Fruit fly (Drosophila melanogaster) whole organism, embryonic: ENCODE data around the gene Mdh2.

Experiments
- ATbp ChIP-seq: fragments of 200-800 bp; sonication (Bioruptor generic); optimal IDR thresholded peaks from 2 replicates; lab custom pipeline; 2017; ENCODE audit warnings: missing biosample characterization, mild to moderate bottlenecking, missing genetic modification characterization, missing genetic modification reagents
- Awh ChIP-seq: fragments of 200-800 bp; sonication (Bioruptor generic); IDR thresholded peaks from 2 replicates; pipeline ENCODE4, ENCODE4 v1.3.6; 2022; ENCODE audit warnings: missing biosample characterization, missing genetic modification characterization
- B-H1 ChIP-seq: fragments of 200-800 bp; sonication (Bioruptor generic); IDR thresholded peaks from 3 replicates; pipeline ENCODE4 v1.3.6; 2022; ENCODE audit warnings: missing biosample characterization, missing genetic modification characterization
- CG10274 ChIP-seq: fragments of 200-800 bp; sonication (Bioruptor generic); optimal IDR thresholded peaks from 3 replicates; lab custom pipeline; 2017; ENCODE audit warnings: missing biosample characterization, mild to moderate bottlenecking, missing genetic modification characterization
- CG10654 ChIP-seq: fragments of 200-800 bp; sonication (Bioruptor generic); optimal IDR thresholded peaks from 2 replicates; lab custom pipeline; 2016; ENCODE audit warnings: missing biosample characterization, missing genetic modification characterization
- CG12155 ChIP-seq: fragments of 200-800 bp; sonication (Bioruptor generic); optimal IDR thresholded peaks from 3 replicates; lab custom pipeline; 2016; ENCODE audit warnings: missing biosample characterization, missing genetic modification characterization
- CG12219 ChIP-seq: fragments of 200-800 bp; sonication (Bioruptor generic); optimal IDR thresholded peaks from 3 replicates; lab custom pipeline; 2018; ENCODE audit warnings: missing biosample characterization, mild to moderate bottlenecking, missing genetic modification characterization
- CG1832 ChIP-seq: fragments of 200-800 bp; sonication (Bioruptor generic); optimal IDR thresholded peaks from 2 replicates; lab custom pipeline; 2017; ENCODE audit warnings: missing biosample characterization, mild to moderate bottlenecking, missing genetic modification characterization, inconsistent platforms
- CG2678 ChIP-seq: fragments of 200-800 bp; sonication (Bioruptor generic); optimal IDR thresholded peaks from 3 replicates; lab custom pipeline; 2019; ENCODE audit warnings: missing biosample characterization, mild to moderate bottlenecking, missing genetic modification characterization, moderate library complexity
- CG3847 ChIP-seq: fragments of 200-800 bp; sonication (Bioruptor generic); IDR thresholded peaks from 2 replicates; pipeline ENCODE4 v1.3.6; 2022; ENCODE audit warnings: missing biosample characterization, missing genetic modification characterization
- CG4328 ChIP-seq: fragments of 200-800 bp; sonication (Bioruptor generic); optimal IDR thresholded peaks from 3 replicates; lab custom pipeline; 2017; ENCODE audit warnings: missing biosample characterization, missing genetic modification reagents, missing genetic modification characterization
- CG5180 ChIP-seq: fragments of 200-800 bp; sonication (Bioruptor generic); optimal IDR thresholded peaks from 3 replicates; lab custom pipeline; 2017; ENCODE audit warnings: missing biosample characterization, missing genetic modification characterization, mild to moderate bottlenecking, moderate library complexity, missing genetic modification reagents
- CG8089 ChIP-seq: fragments of 200-800 bp; sonication (Bioruptor generic); optimal IDR thresholded peaks from 3 replicates; lab custom pipeline; 2016; ENCODE audit warnings: missing biosample characterization, missing genetic modification characterization
- CG8478 ChIP-seq: fragments of >200 bp; optimal IDR thresholded peaks from 2 replicates; lab custom pipeline; 2018
- CG8924 ChIP-seq: fragments of 200-800 bp; optimal IDR thresholded peaks from 3 replicates; lab custom pipeline; 2019; ENCODE audit warnings: missing biosample characterization, mild to moderate bottlenecking, missing genetic modification characterization, moderate library complexity
- CG9215 ChIP-seq: fragments of 200-800 bp; sonication (Bioruptor generic); IDR thresholded peaks from 2 replicates; pipeline ENCODE4 v1.3.6; 2022; ENCODE audit warnings: missing biosample characterization, missing genetic modification characterization
- CG9437 ChIP-seq: fragments of 200-800 bp; sonication (Bioruptor generic); optimal IDR thresholded peaks from 2 replicates; lab custom pipeline; 2018; ENCODE audit warnings: missing biosample characterization, mild to moderate bottlenecking, missing genetic modification characterization
- Dip3 ChIP-seq: fragments of 200-800 bp; sonication (Bioruptor generic); optimal IDR thresholded peaks from 3 replicates; lab custom pipeline; 2016; ENCODE audit warnings: missing biosample characterization, missing genetic modification characterization
- NFAT ChIP-seq: fragments of 200-800 bp; sonication (Bioruptor generic); IDR thresholded peaks from 2 replicates; pipeline ENCODE4 v1.3.6; 2022; ENCODE audit warnings: missing biosample characterization, missing genetic modification characterization
- Pdp1 ChIP-seq, 2 experiments: fragments of 200-800 bp; sonication (Bioruptor generic); optimal IDR thresholded peaks; 3 replicates each; lab custom pipeline; 2016; ENCODE audit warnings: missing biosample characterization in 2 of 2, missing genetic modification characterization in 2 of 2, mild to moderate bottlenecking in 1 of 2, moderate library complexity in 1 of 2
- Ravus ChIP-seq: fragments of 200-800 bp; sonication (Bioruptor generic); IDR thresholded peaks from 2 replicates; pipeline ENCODE4 v1.3.6; 2022; ENCODE audit warnings: missing biosample characterization, missing genetic modification characterization
- Sry-δ ChIP-seq: fragments of 200-800 bp; sonication (Bioruptor generic); optimal IDR thresholded peaks from 2 replicates; lab custom pipeline; 2016; ENCODE audit warnings: missing biosample characterization, missing genetic modification characterization
- Ssrp ChIP-seq: fragments of 200-800 bp; sonication (Bioruptor generic); optimal IDR thresholded peaks from 2 replicates; lab custom pipeline; 2018; ENCODE audit warnings: missing biosample characterization, mild to moderate bottlenecking, missing genetic modification characterization, moderate library complexity
- TFAM ChIP-seq: fragments of 200-800 bp; sonication (Bioruptor generic); optimal IDR thresholded peaks from 2 replicates; lab custom pipeline; 2017; ENCODE audit warnings: missing biosample characterization, missing genetic modification characterization, inconsistent platforms
- ac ChIP-seq: fragments of 200-800 bp; sonication (Bioruptor generic); optimal IDR thresholded peaks from 3 replicates; lab custom pipeline; 2017; ENCODE audit warnings: missing biosample characterization, mild to moderate bottlenecking, missing genetic modification characterization
- ase ChIP-seq: fragments of 200-800 bp; sonication (Bioruptor generic); IDR thresholded peaks from 3 replicates; pipeline ENCODE4 v1.3.6; 2022; ENCODE audit warnings: missing biosample characterization, missing genetic modification characterization
- bbx ChIP-seq: fragments of 200-800 bp; sonication (Bioruptor generic); IDR thresholded peaks from 2 replicates; pipeline ENCODE4 v1.3.6; 2022; ENCODE audit warnings: missing biosample characterization, missing genetic modification characterization; ENCODE audit not compliant: partially characterized antibody
- dan ChIP-seq: fragments of 200-800 bp; sonication (Bioruptor generic); IDR thresholded peaks from 2 replicates; pipeline ENCODE4 v1.3.6; 2022; ENCODE audit warnings: missing biosample characterization, missing genetic modification characterization
- danr ChIP-seq: fragments of 200-800 bp; sonication (Bioruptor generic); IDR thresholded peaks from 2 replicates; pipeline ENCODE4 v1.3.6; 2022; ENCODE audit warnings: missing biosample characterization, missing genetic modification characterization
- eyg ChIP-seq: fragments of 200-800 bp; sonication (Bioruptor generic); optimal IDR thresholded peaks from 3 replicates; lab custom pipeline; 2016; ENCODE audit warnings: missing biosample characterization, missing genetic modification characterization
- ftz-f1 ChIP-seq: fragments of 200-800 bp; sonication (Bioruptor generic); optimal IDR thresholded peaks from 2 replicates; lab custom pipeline; 2016; ENCODE audit warnings: missing biosample characterization, missing genetic modification characterization
- gcm ChIP-seq: fragments of 200-800 bp; sonication (Bioruptor generic); optimal IDR thresholded peaks from 2 replicates; lab custom pipeline; 2019; ENCODE audit warnings: missing biosample characterization, mild to moderate bottlenecking, missing genetic modification characterization, moderate library complexity
- gt ChIP-seq: fragments of 200-800 bp; sonication (Bioruptor generic); IDR thresholded peaks from 2 replicates; pipeline ENCODE4 v1.3.6; 2022; ENCODE audit warnings: missing biosample characterization, missing genetic modification characterization
- h ChIP-seq: fragments of >200 bp; optimal IDR thresholded peaks from 2 replicates; lab custom pipeline; 2017
- hkb ChIP-seq, 2 experiments: fragments of 200-800 bp in 1 of 2; fragments of >200 bp in 1 of 2; sonication (Bioruptor generic) in 1 of 2; IDR thresholded peaks in 1 of 2; optimal IDR thresholded peaks in 1 of 2; 2 replicates each; pipeline versions ENCODE4 v1.3.6 to Lab custom; 2017 to 2022; ENCODE audit warnings: missing biosample characterization in 1 of 2, missing genetic modification characterization in 1 of 2
- jigr1 ChIP-seq: fragments of 200-800 bp; sonication (Bioruptor generic); IDR thresholded peaks from 3 replicates; pipeline ENCODE4 v1.3.6; 2022; ENCODE audit warnings: missing biosample characterization, missing genetic modification characterization
- lola ChIP-seq, 3 experiments: fragments of >200 bp in 2 of 3; fragments of 200-800 bp in 1 of 3; sonication (Bioruptor generic) in 1 of 3; optimal IDR thresholded peaks; 2 replicates each; lab custom pipeline; 2017 to 2019; ENCODE audit warnings: missing biosample characterization in 3 of 3, missing genetic modification characterization in 3 of 3, mild to moderate bottlenecking in 1 of 3, moderate library complexity in 1 of 3
- psq ChIP-seq: fragments of 200-800 bp; sonication (Bioruptor generic); optimal IDR thresholded peaks from 2 replicates; lab custom pipeline; 2017; ENCODE audit warnings: missing biosample characterization, missing genetic modification characterization
- run ChIP-seq: fragments of 200-800 bp; sonication (Bioruptor generic); optimal IDR thresholded peaks from 3 replicates; lab custom pipeline; 2018; ENCODE audit warnings: missing biosample characterization, mild to moderate bottlenecking, missing genetic modification characterization
- seq ChIP-seq: fragments of 200-800 bp; sonication (Bioruptor generic); IDR thresholded peaks from 2 replicates; pipeline ENCODE4 v1.3.6; 2022; ENCODE audit warnings: missing biosample characterization, missing genetic modification characterization
- so ChIP-seq: fragments of 200-800 bp; sonication (Bioruptor generic); IDR thresholded peaks from 3 replicates; pipeline ENCODE4 v1.3.6; 2022; ENCODE audit warnings: missing biosample characterization, missing genetic modification characterization
- tgo ChIP-seq: fragments of 200-800 bp; sonication (Bioruptor generic); IDR thresholded peaks from 3 replicates; pipeline ENCODE4 v1.3.6; 2022; ENCODE audit warnings: missing biosample characterization, missing genetic modification characterization
- tna ChIP-seq: fragments of 200-800 bp; sonication (Bioruptor generic); IDR thresholded peaks from 2 replicates; pipeline ENCODE4 v1.3.6; 2022; ENCODE audit warnings: missing biosample characterization, missing genetic modification characterization; ENCODE audit not compliant: partially characterized antibody
- tx ChIP-seq: fragments of 200-800 bp; sonication (Bioruptor generic); optimal IDR thresholded peaks from 2 replicates; lab custom pipeline; 2016; ENCODE audit warnings: missing biosample characterization, missing genetic modification characterization
- usp ChIP-seq: fragments of >200 bp; optimal IDR thresholded peaks from 2 replicates; lab custom pipeline; 2017; ENCODE audit warnings: missing biosample characterization, missing genetic modification characterization
- vvl ChIP-seq: fragments of 200-800 bp; sonication (Bioruptor generic); IDR thresholded peaks from 2 replicates; pipeline ENCODE4 v1.3.6; 2022; ENCODE audit warnings: missing biosample characterization, missing genetic modification characterization
- wek ChIP-seq: fragments of 200-800 bp; sonication (Bioruptor generic); optimal IDR thresholded peaks from 3 replicates; lab custom pipeline; 2018; ENCODE audit warnings: missing biosample characterization, mild to moderate bottlenecking, missing genetic modification characterization, moderate library complexity
- zen ChIP-seq: fragments of 200-800 bp; sonication (Bioruptor generic); optimal IDR thresholded peaks from 3 replicates; lab custom pipeline; 2018; ENCODE audit warnings: missing biosample characterization, mild to moderate bottlenecking, missing genetic modification characterization, moderate library complexity

Gene Mdh2

DNA sequence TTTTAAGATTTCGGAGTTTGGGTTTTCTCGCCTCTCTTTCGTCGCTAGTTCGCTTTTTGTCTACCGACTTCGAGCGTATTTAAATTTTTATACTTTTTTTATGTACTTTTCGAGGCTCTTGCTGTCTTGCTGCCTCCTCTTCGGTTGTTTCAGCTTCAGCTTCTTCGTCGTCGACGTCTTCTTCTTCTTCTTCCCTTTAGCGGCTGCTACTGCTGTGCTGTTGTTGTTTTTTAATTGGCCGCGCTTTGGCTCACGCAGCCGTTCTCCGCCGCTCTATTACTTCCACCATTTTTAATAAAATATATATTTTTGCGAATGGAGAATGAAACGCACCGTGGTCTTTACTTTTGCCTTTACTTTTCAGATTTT, 29.6 kb upstream of the Mdh2 start (continued):
- no peak for TF ChIP-seq Ravus (GFP tag; lab: Robert Waterston, UW)

DNA sequence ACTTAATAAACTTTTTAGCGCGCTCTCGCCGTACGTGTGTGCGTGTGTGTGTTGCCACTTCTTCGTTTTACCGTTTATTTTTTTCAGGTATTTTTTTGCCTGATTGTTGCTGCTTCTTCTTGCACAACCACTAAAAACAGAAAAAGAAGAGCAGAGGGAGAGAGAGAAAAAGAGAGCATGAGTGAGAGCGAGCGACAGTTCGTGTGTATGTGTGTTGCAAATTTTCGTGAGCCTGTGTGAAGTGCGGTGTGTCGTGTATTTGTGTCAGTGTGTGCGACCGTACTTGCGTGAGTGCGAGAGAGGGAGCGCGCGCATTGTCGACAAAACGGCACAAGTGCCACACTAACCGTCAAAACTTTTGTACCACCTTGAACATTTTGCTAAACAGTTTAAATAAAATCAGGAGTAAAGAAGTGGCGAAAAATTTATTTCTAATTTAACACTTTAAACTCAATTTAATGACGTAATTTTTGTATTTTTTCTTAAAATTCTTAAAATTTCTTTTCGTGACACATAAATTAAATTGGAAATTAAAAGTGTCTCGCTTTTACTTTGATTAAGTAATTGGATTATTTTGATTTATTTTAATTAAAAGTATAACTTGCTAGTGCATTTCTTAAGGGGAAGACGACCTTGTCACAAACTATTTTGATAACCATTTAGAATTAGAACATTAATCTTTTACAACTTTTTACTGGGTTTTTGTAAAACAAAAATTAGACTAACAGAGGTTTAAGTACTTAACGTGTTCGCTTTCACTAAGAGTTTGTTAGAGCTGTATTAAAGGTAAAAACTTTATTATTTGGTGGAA, 29.0 kb upstream of the Mdh2 start:
- TF ChIP-seq bbx (GFP tag; lab: Robert Waterston, UW) = no peak
- TF ChIP-seq NFAT (GFP tag; lab: Robert Waterston, UW) = no peak
- TF ChIP-seq gt = no peak
- TF ChIP-seq Sry-δ = no peak
- TF ChIP-seq CG5180 (GFP tag; lab: Kevin White, UChicago) = no peak
- TF ChIP-seq psq = peak; percentile 31
- peak; percentile 70 for TF ChIP-seq Ssrp (tag; lab: Kevin White, UChicago)
- TF ChIP-seq CG8924 (tag; lab: Kevin White, UChicago) = peak; percentile 62
- no peak for TF ChIP-seq ftz-f1 (GFP tag; lab: Kevin White, UChicago)
- peak; percentile 84 for TF ChIP-seq CG9437 (GFP tag; lab: Kevin White, UChicago)
- no peak for TF ChIP-seq jigr1 (GFP tag; lab: Robert Waterston, UW)
- TF ChIP-seq run = no peak
- no peak for TF ChIP-seq CG10654
- TF ChIP-seq CG12219 (GFP tag; lab: Kevin White, UChicago) = no peak
- no peak for TF ChIP-seq zen (tag; lab: Kevin White, UChicago)
- TF ChIP-seq eyg (GFP tag; lab: Kevin White, UChicago) = no peak
- no peak for TF ChIP-seq CG9215 (GFP tag; lab: Robert Waterston, UW)
- no peak for TF ChIP-seq wek (GFP tag; lab: Kevin White, UChicago)
- TF ChIP-seq so (GFP tag; lab: Robert Waterston, UW) = no peak
- TF ChIP-seq CG4328 (GFP tag; lab: Kevin White, UChicago) = peak; percentile 37
- TF ChIP-seq tgo (GFP tag; lab: Robert Waterston, UW) = no peak
- TF ChIP-seq danr = no peak
- no peak for TF ChIP-seq TFAM (GFP tag; lab: Kevin White, UChicago)
- no peak for TF ChIP-seq B-H1 (GFP tag; lab: Robert Waterston, UW)
- TF ChIP-seq CG8089 (GFP tag; lab: Kevin White, UChicago) = no peak
- TF ChIP-seq ase = no peak
- peak; percentile 42 for TF ChIP-seq tx (GFP tag; lab: Kevin White, UChicago)
- TF ChIP-seq CG12155 (GFP tag; lab: Kevin White, UChicago) = peak; percentile 41
- TF ChIP-seq CG3847 = no peak
- TF ChIP-seq CG8478 (lab: Kevin White, UChicago) = peak; percentile 29
- no peak for TF ChIP-seq Awh (GFP tag; lab: Robert Waterston, UW)
- no peak for TF ChIP-seq h
- no peak for TF ChIP-seq gcm
- TF ChIP-seq CG2678 (tag; lab: Kevin White, UChicago) = peak; percentile 80
- TF ChIP-seq tna = no peak
- TF ChIP-seq dan (GFP tag; lab: Robert Waterston, UW) = no peak
- no peak for TF ChIP-seq hkb (optimal IDR thresholded peaks at IDR 0.05; lab: Kevin White, UChicago)
- TF ChIP-seq hkb (GFP tag; IDR thresholded peaks at IDR 0.05; lab: Robert Waterston, UW) = no peak
- peak; percentile 57 for TF ChIP-seq CG10274 (GFP tag; lab: Kevin White, UChicago)
- TF ChIP-seq usp (GFP tag; lab: Kevin White, UChicago) = no peak
- TF ChIP-seq ac (GFP tag; lab: Kevin White, UChicago) = no peak
- no peak for TF ChIP-seq seq (GFP tag; lab: Robert Waterston, UW)
- peak; percentile 65 for TF ChIP-seq CG1832 (GFP tag; lab: Kevin White, UChicago)
- TF ChIP-seq ATbp = peak; percentile 38
- no peak for TF ChIP-seq Dip3 (GFP tag; lab: Kevin White, UChicago)
- TF ChIP-seq lola (GFP tag; optimal IDR thresholded peaks at IDR 0.05; lab: Kevin White, UChicago) = peak in 1 of 3 experiments; percentile 75
- TF ChIP-seq vvl (GFP tag; lab: Robert Waterston, UW) = no peak
- peak; percentile 28 to 88 for TF ChIP-seq Pdp1 (GFP tag; optimal IDR thresholded peaks at IDR 0.05; lab: Kevin White, UChicago)
